Fruit fly (Drosophila melanogaster) S2 (cell line): ENCODE measurements around the gene ari-1.

ENCODE experiments used
- CG8478 ChIP-seq: fragments of >200 bp; optimal IDR thresholded peaks from 2 replicates; lab custom pipeline; 2018
- CTCF ChIP-seq, 2 experiments: fragments of >200 bp; optimal IDR thresholded peaks; 2 replicates each; lab custom pipeline; 2018

- TF ChIP-seq CTCF (optimal IDR thresholded peaks at IDR 0.05; lab: Kevin White, UChicago) (no peak), CG8478 (no peak)
Observed at dm6 chrX:18100146-18100669, 37.4 kb downstream of the ari-1 start.
